Worm (Caenorhabditis elegans) whole organism, late embryonic: ENCODE results near the gene twk-11.

Experiments
- C38D4.7 ChIP-seq: fragments of 200-800 bp; sonication (Bioruptor generic); optimal IDR thresholded peaks from 2 replicates; lab custom pipeline; 2018; ENCODE audit warnings: mild to moderate bottlenecking, missing genetic modification characterization, moderate library complexity, missing compliant biosample characterization
- ama-1 ChIP-seq: fragments of 150-350 bp; optimal IDR thresholded peaks from 2 replicates; lab custom pipeline; 2014
- fkh-10 ChIP-seq: fragments of 150-350 bp; optimal IDR thresholded peaks from 2 replicates; lab custom pipeline; 2014; ENCODE audit warnings: missing biosample characterization, missing genetic modification reagents, missing genetic modification characterization
- pax-1 ChIP-seq: fragments of 150-350 bp; optimal IDR thresholded peaks from 2 replicates; lab custom pipeline; 2014; ENCODE audit warnings: missing biosample characterization, missing genetic modification characterization
- pha-4 ChIP-seq: fragments of 150-350 bp; optimal IDR thresholded peaks from 2 replicates; lab custom pipeline; 2018; ENCODE audit warnings: missing biosample characterization, missing genetic modification reagents, missing genetic modification characterization
- ttx-3 ChIP-seq: sonication (generic microtip); optimal IDR thresholded peaks from 2 replicates; lab custom pipeline; 2016; ENCODE audit warnings: missing genetic modification reagents, missing genetic modification characterization, missing compliant biosample characterization
- unc-86 ChIP-seq: sonication (generic microtip); optimal IDR thresholded peaks from 2 replicates; lab custom pipeline; 2016; ENCODE audit warnings: missing genetic modification characterization, missing compliant biosample characterization

DNA sequence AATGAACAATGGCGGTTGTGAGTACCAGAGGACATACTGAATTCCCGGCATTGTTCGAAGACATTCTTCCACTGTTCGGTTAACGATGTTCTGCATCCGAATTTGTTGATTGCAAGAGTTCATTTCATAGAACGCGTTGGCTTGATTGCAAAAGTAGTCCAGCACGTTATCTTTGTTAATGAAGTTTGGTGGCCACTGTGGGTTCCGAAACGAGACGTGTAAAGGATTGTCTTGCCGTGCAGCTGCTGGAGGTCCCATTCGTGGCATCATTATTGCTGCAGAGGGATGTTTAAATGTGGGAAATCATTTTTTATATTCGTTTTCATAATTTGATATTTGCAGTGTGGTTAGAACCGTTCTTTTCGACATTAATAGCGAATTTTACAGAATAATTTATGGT, 23.0 kb upstream of the twk-11 start, which contains the start of gene mdt-6:
- TF ChIP-seq fkh-10: no peak
- TF ChIP-seq C38D4.7: no peak
- no peak for TF ChIP-seq pha-4
- no peak for TF ChIP-seq pax-1 (tag; lab: Kevin White, UChicago)
- no peak for TF ChIP-seq unc-86 (tag; lab: Kevin White, UChicago)
- TF ChIP-seq ama-1 (lab: Kevin White, UChicago): no peak
- no peak for TF ChIP-seq ttx-3 (tag; lab: Kevin White, UChicago)
